Fruit fly (Drosophila melanogaster): ENCODE data around the gene Hsp23.

The Hsp23 gene

dm6 chr3L:9399013-9399750 is 17.5 kb downstream of the Hsp23 start, which contains the start of gene CG4080 (continued):
- TF ChIP-seq CG2116 (GFP tag; optimal IDR thresholded peaks at IDR 0.05) (peak; percentile 89), CG17829 (tag; optimal IDR thresholded peaks at IDR 0.05) (peak; percentile 57), CG7745 (tag; optimal IDR thresholded peaks at IDR 0.05) (no peak), mirr (GFP tag; optimal IDR thresholded peaks at IDR 0.05) (no peak), bbx (GFP tag; IDR thresholded peaks at IDR 0.05; ENCODE audit: partially characterized antibody) (peak; percentile 72), danr (GFP tag; IDR thresholded peaks at IDR 0.05) (no peak), pros (GFP tag; optimal IDR thresholded peaks at IDR 0.05) (no peak), Neu2 (GFP tag; optimal IDR thresholded peaks at IDR 0.05; ENCODE audit: borderline replicate concordance) (no peak), YL-1 (GFP tag; optimal IDR thresholded peaks at IDR 0.05) (peak; percentile 63), Kr (GFP tag; optimal IDR thresholded peaks at IDR 0.05) (no peak), CG16779 (GFP tag; IDR thresholded peaks at IDR 0.05) (no peak), kah (GFP tag; optimal IDR thresholded peaks at IDR 0.05) (no peak), zen (tag; optimal IDR thresholded peaks at IDR 0.05) (peak; percentile 26), CG12155 (GFP tag; optimal IDR thresholded peaks at IDR 0.05) (peak; percentile 49), CG15073 (GFP tag; optimal IDR thresholded peaks at IDR 0.05) (no peak), ato (GFP tag; IDR thresholded peaks at IDR 0.05; ENCODE audit: partially characterized antibody) (0 out of 2 replicates have a peak, but pooled peaks have one; percentile 14), Sox100B (GFP tag; optimal IDR thresholded peaks at IDR 0.05) (no peak), sob (GFP tag; IDR thresholded peaks at IDR 0.05) (no peak), CG15696 (tag; optimal IDR thresholded peaks at IDR 0.05) (no peak), CG32772 (GFP tag; IDR thresholded peaks at IDR 0.05) (no peak), tup (GFP tag; optimal IDR thresholded peaks at IDR 0.05) (no peak), h (optimal IDR thresholded peaks at IDR 0.05) (no peak), CG12104 (GFP tag; optimal IDR thresholded peaks at IDR 0.05) (peak; percentile 4), HLH3B (GFP tag; IDR thresholded peaks at IDR 0.05) (no peak), CG30403 (GFP tag; optimal IDR thresholded peaks at IDR 0.05) (no peak), MESR4 (GFP tag; optimal IDR thresholded peaks at IDR 0.05) (peak; percentile 89), CG7786 (GFP tag; optimal IDR thresholded peaks at IDR 0.05) (no peak), CG11093 (GFP tag; IDR thresholded peaks at IDR 0.05) (no peak), CG3281 (GFP tag; optimal IDR thresholded peaks at IDR 0.05) (no peak), CG42726 (GFP tag; IDR thresholded peaks at IDR 0.05; ENCODE audit: partially characterized antibody) (no peak), cad (GFP tag; optimal IDR thresholded peaks at IDR 0.05) (no peak), crc (GFP tag; optimal IDR thresholded peaks at IDR 0.05) (no peak), Vsx1 (GFP tag; optimal IDR thresholded peaks at IDR 0.05) (peak; percentile 44), pnt (GFP tag; optimal IDR thresholded peaks at IDR 0.05) (peak; percentile 9), Taf1 (GFP tag; IDR thresholded peaks at IDR 0.05) (no peak), CG13296 (GFP tag; optimal IDR thresholded peaks at IDR 0.05) (no peak), CG9797 (GFP tag; optimal IDR thresholded peaks at IDR 0.05) (peak; percentile 96), CG32767 (GFP tag; IDR thresholded peaks at IDR 0.05) (no peak), CG13775 (GFP tag; optimal IDR thresholded peaks at IDR 0.05) (peak; percentile 6), bsh (GFP tag; optimal IDR thresholded peaks at IDR 0.05) (peak in 1 of 2 experiments; percentile 22), CG13624 (GFP tag; optimal IDR thresholded peaks at IDR 0.05) (no peak), Doc2 (GFP tag; IDR thresholded peaks at IDR 0.05) (no peak), CG9609 (GFP tag; optimal IDR thresholded peaks at IDR 0.05) (no peak), wor (GFP tag; IDR thresholded peaks at IDR 0.05) (no peak), ken (GFP tag; IDR thresholded peaks at IDR 0.05) (no peak), Atf3 (GFP tag; optimal IDR thresholded peaks at IDR 0.05) (no peak), Atf-2 (GFP tag; optimal IDR thresholded peaks at IDR 0.05) (no peak), fd102C (GFP tag; optimal IDR thresholded peaks at IDR 0.05) (no peak), Rfx (GFP tag; IDR thresholded peaks at IDR 0.05) (no peak), Dp (GFP tag; optimal IDR thresholded peaks at IDR 0.05) (peak; percentile 34)

Data from whole organism, embryonic.